ENCODE assay signal across 1 fruit fly cellular context in the genomic region with DNA sequence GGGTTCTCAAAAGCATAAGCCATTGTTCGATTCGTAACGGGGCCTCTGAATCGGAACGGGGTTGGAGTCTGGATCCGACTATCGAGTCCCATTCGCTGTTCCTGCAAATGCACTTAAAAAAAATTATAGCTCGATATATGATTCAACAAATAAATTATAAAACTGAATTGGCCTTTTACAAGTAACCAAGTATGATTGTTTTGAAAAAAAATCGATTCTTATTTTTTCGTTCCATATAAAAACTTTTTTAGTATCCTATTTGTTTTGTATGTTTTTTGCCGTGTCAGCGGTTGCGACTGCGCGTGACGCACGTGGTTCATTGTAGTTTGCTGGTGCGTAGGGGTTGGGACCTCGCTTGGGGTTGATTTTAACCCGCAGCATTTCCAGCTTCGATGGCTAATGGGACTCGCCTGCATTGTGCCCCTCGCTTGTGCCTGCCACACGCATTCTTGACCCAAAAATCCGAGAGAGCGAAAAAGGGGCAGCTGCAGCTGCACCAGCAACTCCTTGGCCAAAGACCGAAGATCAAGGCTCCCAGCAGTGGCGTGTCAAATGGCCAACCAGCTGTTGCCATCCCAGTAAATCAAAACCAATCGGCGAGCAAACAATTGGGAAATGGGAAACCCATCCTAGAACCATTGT.
TF ChIP-seq lines count a peak whose summit lies in the region.

No protein-coding gene starts in this region.

TF ChIP-seq in whole organism, embryonic, 481 proteins besides CTCF, POLR2A, EP300 and RAD21 (continued from another document):
- TF ChIP-seq CG14014 (GFP tag; IDR thresholded peaks at IDR 0.05; lab: Robert Waterston, UW): no peak
- peak; percentile 42 for TF ChIP-seq CG12104 (GFP tag; optimal IDR thresholded peaks at IDR 0.05; lab: Kevin White, UChicago)
- no peak for TF ChIP-seq al (GFP tag; IDR thresholded peaks at IDR 0.05; lab: Robert Waterston, UW)
- no peak for TF ChIP-seq ERR (GFP tag; optimal IDR thresholded peaks at IDR 0.05; lab: Kevin White, UChicago)
- peak; percentile 93 for TF ChIP-seq Xrp1 (GFP tag; IDR thresholded peaks at IDR 0.05; lab: Robert Waterston, UW)
- no peak for TF ChIP-seq CG11085 (GFP tag; IDR thresholded peaks at IDR 0.05; lab: Robert Waterston, UW)
- TF ChIP-seq CG4360 (GFP tag; IDR thresholded peaks at IDR 0.05; lab: Robert Waterston, UW): peak; percentile 59
- TF ChIP-seq CG14860 (GFP tag; IDR thresholded peaks at IDR 0.05; lab: Robert Waterston, UW; ENCODE audit: partially characterized antibody): no peak
- peak; percentile 48 for TF ChIP-seq CG11504 (tag; optimal IDR thresholded peaks at IDR 0.05; lab: Kevin White, UChicago)
- TF ChIP-seq H15 (GFP tag; IDR thresholded peaks at IDR 0.05; lab: Robert Waterston, UW): 0 out of 3 replicates have a peak, but pooled peaks have one; percentile 35
- no peak for TF ChIP-seq fd64A (GFP tag; optimal IDR thresholded peaks at IDR 0.05; lab: Kevin White, UChicago)
- TF ChIP-seq Stat92E (GFP tag; optimal IDR thresholded peaks at IDR 0.05; lab: Kevin White, UChicago): peak in 1 of 3 experiments; percentile 14
- TF ChIP-seq CG10543 (GFP tag; optimal IDR thresholded peaks at IDR 0.05; lab: Kevin White, UChicago): no peak
- peak; percentile 73 for TF ChIP-seq Chrac-16 (GFP tag; optimal IDR thresholded peaks at IDR 0.05; lab: Kevin White, UChicago)
- TF ChIP-seq CG34224 (GFP tag; IDR thresholded peaks at IDR 0.05; lab: Robert Waterston, UW; ENCODE audit: partially characterized antibody): no peak
- no peak for TF ChIP-seq CG6765 (GFP tag; optimal IDR thresholded peaks at IDR 0.05; lab: Kevin White, UChicago)
- TF ChIP-seq prd (optimal IDR thresholded peaks at IDR 0.05; lab: Kevin White, UChicago): no peak
- peak; percentile 79 for TF ChIP-seq prd (GFP tag; IDR thresholded peaks at IDR 0.05; lab: Robert Waterston, UW)
- peak; percentile 26 for TF ChIP-seq CG18764 (GFP tag; optimal IDR thresholded peaks at IDR 0.05; lab: Kevin White, UChicago)
- TF ChIP-seq CG17385 (GFP tag; optimal IDR thresholded peaks at IDR 0.05; lab: Kevin White, UChicago): peak; percentile 4
- 0 out of 2 replicates have a peak, but pooled peaks have one; percentile 8 for TF ChIP-seq esg (GFP tag; conservative IDR thresholded peaks at IDR 0.05; lab: Robert Waterston, UW)
- no peak for TF ChIP-seq ab (GFP tag; optimal IDR thresholded peaks at IDR 0.05; lab: Kevin White, UChicago)
- TF ChIP-seq Aef1 (GFP tag; IDR thresholded peaks at IDR 0.05; lab: Robert Waterston, UW): no peak
- peak; percentile 21; the same call in 1 of the 2 replicates for TF ChIP-seq wdn (GFP tag; IDR thresholded peaks at IDR 0.05; lab: Robert Waterston, UW)
- TF ChIP-seq ranshi (GFP tag; IDR thresholded peaks at IDR 0.05; lab: Robert Waterston, UW): peak; percentile 48; the same call in 1 of the 2 replicates
- TF ChIP-seq CG17186 (GFP tag; optimal IDR thresholded peaks at IDR 0.05; lab: Kevin White, UChicago): no peak
- no peak for TF ChIP-seq cad (GFP tag; optimal IDR thresholded peaks at IDR 0.05; lab: Kevin White, UChicago)
- peak; percentile 70 for TF ChIP-seq CG7745 (tag; optimal IDR thresholded peaks at IDR 0.05; lab: Kevin White, UChicago)
- no peak for TF ChIP-seq CG13287 (GFP tag; IDR thresholded peaks at IDR 0.05; lab: Robert Waterston, UW; ENCODE audit: partially characterized antibody)
- no peak for TF ChIP-seq ftz-f1 (GFP tag; optimal IDR thresholded peaks at IDR 0.05; lab: Kevin White, UChicago)
- no peak for TF ChIP-seq dysf (GFP tag; IDR thresholded peaks at IDR 0.05; lab: Robert Waterston, UW)
- peak; percentile 28 for TF ChIP-seq Sox100B (GFP tag; optimal IDR thresholded peaks at IDR 0.05; lab: Kevin White, UChicago)
- TF ChIP-seq HLH3B (GFP tag; IDR thresholded peaks at IDR 0.05; lab: Robert Waterston, UW): no peak
- TF ChIP-seq CG31224 (GFP tag; IDR thresholded peaks at IDR 0.05; lab: Robert Waterston, UW): no peak
- peak in 1 of 2 experiments; percentile 41 for TF ChIP-seq tll (GFP tag; optimal IDR thresholded peaks at IDR 0.05; lab: Kevin White, UChicago)
- TF ChIP-seq amos (GFP tag; IDR thresholded peaks at IDR 0.05; lab: Robert Waterston, UW; ENCODE audit: partially characterized antibody): no peak
- TF ChIP-seq CG4854 (GFP tag; optimal IDR thresholded peaks at IDR 0.05; lab: Kevin White, UChicago): no peak
- TF ChIP-seq Mad (GFP tag; optimal IDR thresholded peaks at IDR 0.05; lab: Kevin White, UChicago): no peak
- no peak for TF ChIP-seq dati (GFP tag; IDR thresholded peaks at IDR 0.05; lab: Robert Waterston, UW)
- no peak for TF ChIP-seq Hand (GFP tag; optimal IDR thresholded peaks at IDR 0.05; lab: Kevin White, UChicago)
- peak; percentile 92 for TF ChIP-seq CG17829 (tag; optimal IDR thresholded peaks at IDR 0.05; lab: Kevin White, UChicago)
- TF ChIP-seq fd96Cb (tag; optimal IDR thresholded peaks at IDR 0.05; lab: Kevin White, UChicago): peak; percentile 70
- peak; percentile 56 for TF ChIP-seq Usf (GFP tag; optimal IDR thresholded peaks at IDR 0.05; lab: Kevin White, UChicago)
- TF ChIP-seq tna (GFP tag; IDR thresholded peaks at IDR 0.05; lab: Robert Waterston, UW; ENCODE audit: partially characterized antibody): no peak
- TF ChIP-seq CG11723 (GFP tag; optimal IDR thresholded peaks at IDR 0.05; lab: Kevin White, UChicago): peak; percentile 9
- no peak for TF ChIP-seq so (GFP tag; IDR thresholded peaks at IDR 0.05; lab: Robert Waterston, UW)
- TF ChIP-seq NC2β (GFP tag; optimal IDR thresholded peaks at IDR 0.05; lab: Kevin White, UChicago): peak; percentile 77
- no peak for TF ChIP-seq pzg (GFP tag; optimal IDR thresholded peaks at IDR 0.05; lab: Kevin White, UChicago)
- peak; percentile 23; the same call in 1 of the 2 replicates for TF ChIP-seq chm (GFP tag; IDR thresholded peaks at IDR 0.05; lab: Robert Waterston, UW)
- TF ChIP-seq CG7987 (GFP tag; optimal IDR thresholded peaks at IDR 0.05; lab: Kevin White, UChicago): no peak
- TF ChIP-seq unpg (GFP tag; optimal IDR thresholded peaks at IDR 0.05; lab: Kevin White, UChicago): peak; percentile 71
